Worm (Caenorhabditis elegans) whole organism, L4 larva: ENCODE results near the gene F11C1.1.

Source experiments
- D1046.2 ChIP-seq: fragments of 200-800 bp; sonication (Bioruptor generic); IDR thresholded peaks from 2 replicates; pipeline ENCODE4 v1.3.6; 2022; ENCODE audit warnings: missing genetic modification characterization, missing compliant biosample characterization
- F10B5.3 ChIP-seq: sonication (generic microtip); optimal IDR thresholded peaks from 2 replicates; lab custom pipeline; 2016; ENCODE audit warnings: mild to moderate bottlenecking, missing genetic modification characterization, missing compliant biosample characterization
- T20F7.1 ChIP-seq: fragments of 200-800 bp; sonication (Bioruptor generic); optimal IDR thresholded peaks from 2 replicates; lab custom pipeline; 2018; ENCODE audit warnings: mild to moderate bottlenecking, missing genetic modification characterization, missing compliant biosample characterization
- Y105C5A.15 ChIP-seq: fragments of 200-800 bp; sonication (Bioruptor generic); IDR thresholded peaks from 2 replicates; pipeline ENCODE4 v1.3.6; 2022; ENCODE audit warnings: missing genetic modification characterization, missing compliant biosample characterization
- ZK546.5 ChIP-seq, 2 experiments: sonication (generic microtip); optimal IDR thresholded peaks; 2 replicates each; lab custom pipeline; 2017; ENCODE audit warnings: missing biosample characterization in 2 of 2, missing genetic modification characterization in 2 of 2
- attf-4 ChIP-seq: sonication (generic microtip); optimal IDR thresholded peaks from 3 replicates; lab custom pipeline; 2017; ENCODE audit warnings: missing biosample characterization, missing genetic modification characterization
- ceh-44 ChIP-seq: fragments of 200-800 bp; sonication (Bioruptor generic); IDR thresholded peaks from 2 replicates; pipeline ENCODE4 v1.3.6; 2022; ENCODE audit warnings: missing genetic modification reagents, missing genetic modification characterization, missing compliant biosample characterization
- ceh-82 ChIP-seq: sonication (generic microtip); optimal IDR thresholded peaks from 2 replicates; lab custom pipeline; 2017; ENCODE audit warnings: missing biosample characterization, missing genetic modification characterization
- ces-1 ChIP-seq: fragments of 150-350 bp; sonication (generic microtip); optimal IDR thresholded peaks from 4 replicates; lab custom pipeline; 2014; ENCODE audit warnings: missing biosample characterization, missing genetic modification reagents, missing genetic modification characterization
- ctbp-1 ChIP-seq: fragments of 200-800 bp; sonication (Bioruptor generic); IDR thresholded peaks from 2 replicates; pipeline ENCODE4 v1.3.6; 2022; ENCODE audit warnings: missing genetic modification reagents, missing genetic modification characterization, missing compliant biosample characterization
- daf-12 ChIP-seq: fragments of 150-350 bp; optimal IDR thresholded peaks from 2 replicates; lab custom pipeline; 2014; ENCODE audit warnings: missing biosample characterization, missing genetic modification reagents, missing genetic modification characterization
- daf-16 ChIP-seq, 3 experiments: sonication (generic microtip); optimal IDR thresholded peaks; 2 replicates each; lab custom pipeline; 2016 to 2017; ENCODE audit warnings: missing genetic modification characterization in 3 of 3, missing genetic modification reagents in 3 of 3, mild to moderate bottlenecking in 2 of 3, missing compliant biosample characterization in 2 of 3, missing biosample characterization in 1 of 3, moderate library complexity in 1 of 3
- dmd-6 ChIP-seq: fragments of 200-800 bp; sonication (Bioruptor generic); IDR thresholded peaks from 2 replicates; pipeline ENCODE4 v1.3.6; 2022; ENCODE audit warnings: missing genetic modification reagents, missing genetic modification characterization, missing compliant biosample characterization
- dmd-8 ChIP-seq: fragments of 200-800 bp; sonication (Bioruptor generic); IDR thresholded peaks from 2 replicates; pipeline ENCODE4 v1.3.6; 2022; ENCODE audit warnings: missing genetic modification characterization, missing compliant biosample characterization
- duxl-1 ChIP-seq: sonication (generic microtip); optimal IDR thresholded peaks from 2 replicates; lab custom pipeline; 2016; ENCODE audit warnings: mild to moderate bottlenecking, missing genetic modification characterization, moderate library complexity, missing compliant biosample characterization; ENCODE audit not compliant: poor library complexity
- dve-1 ChIP-seq: sonication (generic microtip); optimal IDR thresholded peaks from 2 replicates; lab custom pipeline; 2017; ENCODE audit warnings: antibody characterized with exemption, mild to moderate bottlenecking, missing genetic modification characterization, missing compliant biosample characterization; ENCODE audit not compliant: insufficient read depth
- egl-43 ChIP-seq: fragments of 200-800 bp; sonication (Bioruptor generic); IDR thresholded peaks from 2 replicates; pipeline ENCODE4 v1.3.6; 2022; ENCODE audit warnings: missing genetic modification reagents, missing genetic modification characterization, missing compliant biosample characterization
- fkh-10 ChIP-seq: fragments of 150-350 bp; optimal IDR thresholded peaks from 2 replicates; lab custom pipeline; 2014; ENCODE audit warnings: missing biosample characterization, missing genetic modification reagents, missing genetic modification characterization
- gei-8 ChIP-seq: fragments of 200-800 bp; sonication (Bioruptor generic); optimal IDR thresholded peaks from 2 replicates; lab custom pipeline; 2018; ENCODE audit warnings: mild to moderate bottlenecking, missing genetic modification characterization, missing compliant biosample characterization
- hif-1 ChIP-seq, 2 experiments: sonication (generic microtip); optimal IDR thresholded peaks; 2 replicates each; lab custom pipeline; 2016 to 2017; ENCODE audit warnings: missing compliant biosample characterization in 2 of 2, missing genetic modification characterization in 2 of 2, missing genetic modification reagents in 2 of 2, missing genotype in 2 of 2, mild to moderate bottlenecking in 1 of 2
- hlh-30 ChIP-seq: sonication (generic microtip); optimal IDR thresholded peaks from 2 replicates; lab custom pipeline; 2017; ENCODE audit warnings: antibody characterized with exemption, mild to moderate bottlenecking, missing genetic modification characterization, missing compliant biosample characterization; ENCODE audit not compliant: insufficient read depth
- hmg-1.1 ChIP-seq: fragments of 200-800 bp; sonication (Bioruptor generic); IDR thresholded peaks from 2 replicates; pipeline ENCODE4 v1.3.6; 2022; ENCODE audit warnings: missing genetic modification reagents, missing genetic modification characterization, missing compliant biosample characterization
- lin-15B ChIP-seq: fragments of 150-350 bp; sonication (generic microtip); optimal IDR thresholded peaks from 3 replicates; lab custom pipeline; 2014; ENCODE audit warnings: missing biosample characterization, missing genetic modification characterization
- lir-3 ChIP-seq: sonication (generic microtip); optimal IDR thresholded peaks from 2 replicates; lab custom pipeline; 2016; ENCODE audit warnings: mild to moderate bottlenecking, missing genetic modification characterization, missing compliant biosample characterization
- lsy-2 ChIP-seq, 2 experiments: fragments of 150-350 bp in 1 of 2; sonication (generic microtip) in 1 of 2; optimal IDR thresholded peaks; 2 replicates each; lab custom pipeline; 2014 to 2017; ENCODE audit warnings: missing biosample characterization in 2 of 2, missing genetic modification characterization in 2 of 2
- mep-1 ChIP-seq: fragments of 150-350 bp; sonication (generic microtip); optimal IDR thresholded peaks from 3 replicates; lab custom pipeline; 2014; ENCODE audit warnings: missing biosample characterization, missing genetic modification characterization
- mxl-2 ChIP-seq: fragments of 200-800 bp; sonication (Bioruptor generic); conservative IDR thresholded peaks from 2 replicates; pipeline ENCODE4 v1.3.6; 2022; ENCODE audit warnings: missing genetic modification reagents, missing genetic modification characterization, missing compliant biosample characterization
- mxl-3 ChIP-seq: fragments of 200-800 bp; sonication (Bioruptor generic); optimal IDR thresholded peaks from 2 replicates; lab custom pipeline; 2018; ENCODE audit warnings: mild to moderate bottlenecking, missing genetic modification characterization, missing compliant biosample characterization
- nhr-10 ChIP-seq: fragments of 150-350 bp; optimal IDR thresholded peaks from 2 replicates; lab custom pipeline; 2014; ENCODE audit warnings: missing biosample characterization, missing genetic modification characterization
- nhr-102 ChIP-seq: sonication (generic microtip); optimal IDR thresholded peaks from 2 replicates; lab custom pipeline; 2016; ENCODE audit warnings: mild to moderate bottlenecking, missing genetic modification characterization, moderate library complexity, missing compliant biosample characterization
- nhr-111 ChIP-seq: fragments of 200-800 bp; sonication (Bioruptor generic); optimal IDR thresholded peaks from 2 replicates; lab custom pipeline; 2018; ENCODE audit warnings: mild to moderate bottlenecking, missing genetic modification characterization, missing compliant biosample characterization
- nhr-237 ChIP-seq: sonication (generic microtip); optimal IDR thresholded peaks from 2 replicates; lab custom pipeline; 2017; ENCODE audit warnings: missing biosample characterization, missing genetic modification characterization
- nhr-25 ChIP-seq: sonication (generic microtip); optimal IDR thresholded peaks from 2 replicates; lab custom pipeline; 2017; ENCODE audit warnings: missing genetic modification characterization, mild to moderate bottlenecking, missing compliant biosample characterization, antibody characterized with exemption, moderate library complexity, borderline replicate concordance; ENCODE audit not compliant: insufficient read depth
- nhr-28 ChIP-seq: fragments of 150-350 bp; optimal IDR thresholded peaks from 2 replicates; lab custom pipeline; 2014; ENCODE audit warnings: missing biosample characterization, missing genetic modification characterization
- nhr-41 ChIP-seq: fragments of 200-800 bp; sonication (Bioruptor generic); IDR thresholded peaks from 2 replicates; pipeline ENCODE4 v1.3.6; 2022; ENCODE audit warnings: missing genetic modification reagents, missing genetic modification characterization, missing compliant biosample characterization
- nhr-76 ChIP-seq: fragments of 150-350 bp; optimal IDR thresholded peaks from 2 replicates; lab custom pipeline; 2014; ENCODE audit warnings: missing biosample characterization, missing genetic modification characterization
- rbr-2 ChIP-seq: sonication (generic microtip); optimal IDR thresholded peaks from 2 replicates; lab custom pipeline; 2016; ENCODE audit warnings: missing genotype, missing genetic modification characterization, missing compliant biosample characterization
- skn-1 ChIP-seq: fragments of 150-350 bp; optimal IDR thresholded peaks from 2 replicates; lab custom pipeline; 2014; ENCODE audit warnings: missing biosample characterization, missing genetic modification characterization
- snpc-1.2 ChIP-seq: fragments of 200-800 bp; sonication (Bioruptor generic); IDR thresholded peaks from 2 replicates; pipeline ENCODE4 v1.3.6; 2022; ENCODE audit warnings: missing genetic modification reagents, missing genetic modification characterization, missing compliant biosample characterization
- tag-97 ChIP-seq: fragments of 200-800 bp; sonication (Bioruptor generic); IDR thresholded peaks from 2 replicates; pipeline ENCODE4 v1.3.6; 2022; ENCODE audit warnings: missing genetic modification characterization, missing compliant biosample characterization
- unc-39 ChIP-seq: sonication (generic microtip); optimal IDR thresholded peaks from 2 replicates; lab custom pipeline; 2017; ENCODE audit warnings: missing biosample characterization, missing genetic modification characterization
- zag-1 ChIP-seq: fragments of 150-350 bp; optimal IDR thresholded peaks from 2 replicates; lab custom pipeline; 2014; ENCODE audit warnings: missing biosample characterization, missing genetic modification characterization
- zfp-2 ChIP-seq: sonication (generic microtip); optimal IDR thresholded peaks from 2 replicates; lab custom pipeline; 2016; ENCODE audit warnings: mild to moderate bottlenecking, missing genetic modification characterization, missing compliant biosample characterization
- zfp-3 ChIP-seq: fragments of 200-800 bp; sonication (Bioruptor generic); conservative IDR thresholded peaks from 2 replicates; pipeline ENCODE4 v1.3.6; 2022; ENCODE audit warnings: missing genetic modification reagents, missing genetic modification characterization, missing compliant biosample characterization
- ztf-11 ChIP-seq: fragments of 150-350 bp; optimal IDR thresholded peaks from 2 replicates; lab custom pipeline; 2014; ENCODE audit warnings: missing biosample characterization, missing genetic modification characterization
- ztf-7 ChIP-seq: fragments of 150-350 bp; optimal IDR thresholded peaks from 2 replicates; lab custom pipeline; 2014; ENCODE audit warnings: missing biosample characterization, missing genetic modification characterization

Gene F11C1.1

DNA sequence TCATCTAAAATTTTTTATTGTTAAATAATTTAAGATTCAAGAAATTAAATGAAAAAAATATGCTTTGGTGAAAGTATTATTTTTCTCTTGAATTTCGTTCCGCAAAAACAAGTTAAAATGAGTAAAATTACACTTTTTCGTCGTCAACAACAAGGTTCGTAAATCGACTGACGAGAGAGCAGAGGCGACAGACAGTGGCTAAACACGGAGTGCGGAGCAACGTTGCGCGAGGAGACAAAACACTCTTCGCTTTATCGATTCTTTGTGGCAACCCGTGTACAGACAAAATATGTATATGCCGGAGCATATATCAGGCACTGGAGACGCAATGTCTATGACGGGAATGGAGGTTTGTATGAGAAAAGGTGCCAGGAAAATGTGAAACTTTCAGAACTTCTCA is 1.2 kb downstream of the F11C1.1 start, which contains the start of gene F11C1.7 (continued):
- TF ChIP-seq lir-3 (no peak), unc-39 (tag; lab: Kevin White, UChicago) (no peak), duxl-1 (no peak), ctbp-1 (GFP tag; lab: Robert Waterston, UW) (no peak), ces-1 (no peak), T20F7.1 (GFP tag; lab: Kevin White, UChicago) (peak; percentile 88), dve-1 (peak; percentile 40), hmg-1.1 (GFP tag; lab: Robert Waterston, UW) (peak; percentile 49; the same call in 1 of the 2 replicates), gei-8 (GFP tag; lab: Kevin White, UChicago) (no peak), nhr-237 (no peak), dmd-6 (GFP tag; lab: Robert Waterston, UW) (no peak; the same call in 1 of the 2 replicates), zfp-3 (GFP tag; lab: Robert Waterston, UW) (no peak), egl-43 (GFP tag; lab: Robert Waterston, UW) (no peak), nhr-10 (tag; lab: Kevin White, UChicago) (no peak), rbr-2 (tag; lab: Kevin White, UChicago) (peak; percentile 3), F10B5.3 (tag; lab: Kevin White, UChicago) (no peak), hif-1 (tag; optimal IDR thresholded peaks at IDR 0.05; lab: Kevin White, UChicago) (no peak), fkh-10 (GFP tag; lab: Kevin White, UChicago) (no peak), mxl-3 (GFP tag; lab: Kevin White, UChicago) (no peak), nhr-76 (tag; lab: Kevin White, UChicago) (no peak), daf-16 (GFP tag; optimal IDR thresholded peaks at IDR 0.05; lab: Kevin White, UChicago) (no peak), daf-16 (tag; optimal IDR thresholded peaks at IDR 0.05; lab: Kevin White, UChicago) (peak; percentile 73), nhr-25 (tag; lab: Kevin White, UChicago) (no peak), nhr-28 (tag; lab: Kevin White, UChicago) (no peak), nhr-102 (no peak), attf-4 (tag; lab: Kevin White, UChicago) (no peak), tag-97 (GFP tag; lab: Robert Waterston, UW) (no peak), mep-1 (tag; lab: Kevin White, UChicago) (peak; percentile 53), nhr-111 (GFP tag; lab: Kevin White, UChicago) (no peak), snpc-1.2 (GFP tag; lab: Robert Waterston, UW) (no peak), hlh-30 (peak; percentile 29), D1046.2 (GFP tag; lab: Robert Waterston, UW) (no peak), Y105C5A.15 (GFP tag; lab: Robert Waterston, UW) (no peak), mxl-2 (GFP tag; lab: Robert Waterston, UW) (no peak), ZK546.5 (tag; optimal IDR thresholded peaks at IDR 0.05; lab: Kevin White, UChicago) (no peak)

ce11 chrX:12987119-12987518 is 3.3 kb downstream of the F11C1.1 start, which contains the start of gene mff-1:
Gene mff-1 (minus strand): TSS chrX:12987219.
- no peak for TF ChIP-seq ztf-11 (tag; lab: Kevin White, UChicago)
- TF ChIP-seq ZK546.5 (tag; optimal IDR thresholded peaks at IDR 0.05; lab: Kevin White, UChicago), result no peak
- TF ChIP-seq attf-4 (tag; lab: Kevin White, UChicago), result no peak
- TF ChIP-seq daf-12, result no peak
- no peak for TF ChIP-seq lin-15B
- no peak for TF ChIP-seq skn-1
- no peak for TF ChIP-seq ceh-82 (tag; lab: Kevin White, UChicago)
- no peak for TF ChIP-seq nhr-41 (GFP tag; lab: Robert Waterston, UW)
- no peak for TF ChIP-seq duxl-1
- no peak for TF ChIP-seq lsy-2 (tag; optimal IDR thresholded peaks at IDR 0.05; lab: Kevin White, UChicago)
- TF ChIP-seq ceh-44, result no peak
- TF ChIP-seq ctbp-1 (GFP tag; lab: Robert Waterston, UW), result no peak
- TF ChIP-seq dmd-8 (GFP tag; lab: Robert Waterston, UW), result no peak
- TF ChIP-seq zag-1 (tag; lab: Kevin White, UChicago), result no peak
- no peak for TF ChIP-seq dmd-6 (GFP tag; lab: Robert Waterston, UW)
- TF ChIP-seq zfp-2 (tag; lab: Kevin White, UChicago), result no peak
- TF ChIP-seq nhr-102, result no peak
- no peak for TF ChIP-seq ztf-7
- no peak for TF ChIP-seq unc-39 (tag; lab: Kevin White, UChicago)
